Worm (Caenorhabditis elegans): ENCODE measurements around the gene F13H8.5.
A peak's percentile ranks its signal among the peaks of the same experiment; 100 is the strongest.

The F13H8.5 gene

ce11 chrII:6248503-6248902 lies 7.4 kb downstream of the F13H8.5 start (continued):
- TF ChIP-seq F44E2.7 (GFP tag; IDR thresholded peaks at IDR 0.05): no peak
- peak; percentile 67; the same call in 1 of the 2 replicates for TF ChIP-seq arid-1 (GFP tag; conservative IDR thresholded peaks at IDR 0.05)
- no peak for TF ChIP-seq nhr-25 (tag; optimal IDR thresholded peaks at IDR 0.05; ENCODE audit: borderline replicate concordance, insufficient read depth)
- no peak for TF ChIP-seq ceh-44 (GFP tag; IDR thresholded peaks at IDR 0.05)
- no peak for TF ChIP-seq aly-2 (tag; optimal IDR thresholded peaks at IDR 0.05)
- TF ChIP-seq Y48G9A.11 (GFP tag; IDR thresholded peaks at IDR 0.05): no peak
- peak; percentile 70 for TF ChIP-seq lim-7 (GFP tag; IDR thresholded peaks at IDR 0.05)
- TF ChIP-seq nhr-42 (GFP tag; IDR thresholded peaks at IDR 0.05): no peak
- TF ChIP-seq spr-1 (tag; optimal IDR thresholded peaks at IDR 0.05): peak; percentile 45
- no peak for TF ChIP-seq jun-1 (tag; optimal IDR thresholded peaks at IDR 0.05)
- TF ChIP-seq php-3 (GFP tag; IDR thresholded peaks at IDR 0.05): peak; percentile 67; the same call in 1 of the 2 replicates
- TF ChIP-seq saeg-2 (GFP tag; IDR thresholded peaks at IDR 0.05): no peak
- TF ChIP-seq snpc-4 (tag; optimal IDR thresholded peaks at IDR 0.05): no peak
- TF ChIP-seq ama-1 (optimal IDR thresholded peaks at IDR 0.05): no peak
- no peak for TF ChIP-seq nhr-11 (tag; optimal IDR thresholded peaks at IDR 0.05)
- peak; percentile 22; the same call in 1 of the 2 replicates for TF ChIP-seq daf-19 (GFP tag; conservative IDR thresholded peaks at IDR 0.05)
- TF ChIP-seq skn-1 (tag; optimal IDR thresholded peaks at IDR 0.05): no peak
- 0 out of 2 replicates have a peak, but pooled peaks have one; percentile 36 for TF ChIP-seq ctbp-1 (GFP tag; IDR thresholded peaks at IDR 0.05)
- TF ChIP-seq ZK546.5 (tag; optimal IDR thresholded peaks at IDR 0.05): no peak
- no peak for TF ChIP-seq zfp-2 (tag; optimal IDR thresholded peaks at IDR 0.05)
- TF ChIP-seq ceh-82 (tag; optimal IDR thresholded peaks at IDR 0.05): no peak
- TF ChIP-seq lin-13 (GFP tag; optimal IDR thresholded peaks at IDR 0.05): no peak
- peak; percentile 13 for TF ChIP-seq unc-130 (GFP tag; optimal IDR thresholded peaks at IDR 0.05)
- no peak for TF ChIP-seq fkh-10 (GFP tag; optimal IDR thresholded peaks at IDR 0.05)
- peak; percentile 31 for TF ChIP-seq rbr-2 (tag; optimal IDR thresholded peaks at IDR 0.05)
- no peak for TF ChIP-seq nhr-77 (tag; optimal IDR thresholded peaks at IDR 0.05)
- 0 out of 2 replicates have a peak, but pooled peaks have one; percentile 45 for TF ChIP-seq tra-1 (GFP tag; IDR thresholded peaks at IDR 0.05)
- TF ChIP-seq cey-2 (tag; optimal IDR thresholded peaks at IDR 0.05; ENCODE audit: borderline replicate concordance, insufficient read depth): no peak
- TF ChIP-seq ztf-7 (tag; optimal IDR thresholded peaks at IDR 0.05): no peak
- no peak for TF ChIP-seq Y75B8A.6 (GFP tag; IDR thresholded peaks at IDR 0.05)
- TF ChIP-seq vab-7 (GFP tag; IDR thresholded peaks at IDR 0.05): no peak; the same call in 1 of the 2 replicates
- peak; percentile 38; the same call in 1 of the 2 replicates for TF ChIP-seq dmd-6 (GFP tag; IDR thresholded peaks at IDR 0.05)
- TF ChIP-seq zag-1 (tag; optimal IDR thresholded peaks at IDR 0.05): no peak
- TF ChIP-seq nhr-102 (tag; optimal IDR thresholded peaks at IDR 0.05): no peak
- no peak for TF ChIP-seq ztf-11 (tag; optimal IDR thresholded peaks at IDR 0.05)
- peak; percentile 70 for TF ChIP-seq lin-38 (GFP tag; IDR thresholded peaks at IDR 0.05)
- no peak for TF ChIP-seq T26A8.4 (GFP tag; IDR thresholded peaks at IDR 0.05)
- peak; percentile 21; the same call in 1 of the 2 replicates for TF ChIP-seq Y105C5A.15 (GFP tag; IDR thresholded peaks at IDR 0.05)
- no peak for TF ChIP-seq F10B5.3 (tag; optimal IDR thresholded peaks at IDR 0.05)
- peak; percentile 57; the same call in 1 of the 2 replicates for TF ChIP-seq pha-4 (GFP tag; IDR thresholded peaks at IDR 0.05)
- no peak for TF ChIP-seq pha-4 (tag; optimal IDR thresholded peaks at IDR 0.05)
- TF ChIP-seq lsy-2 (tag; optimal IDR thresholded peaks at IDR 0.05): peak in 1 of 2 experiments; percentile 35
- peak; percentile 67 for TF ChIP-seq Y5F2A.4 (GFP tag; optimal IDR thresholded peaks at IDR 0.05)
- peak; percentile 30 for TF ChIP-seq nhr-48 (tag; optimal IDR thresholded peaks at IDR 0.05)
- TF ChIP-seq daf-12 (tag; optimal IDR thresholded peaks at IDR 0.05): no peak
- peak; percentile 10 for TF ChIP-seq nhr-111 (GFP tag; optimal IDR thresholded peaks at IDR 0.05)
- peak; percentile 34 for TF ChIP-seq hlh-11 (tag; optimal IDR thresholded peaks at IDR 0.05)
- TF ChIP-seq aha-1 (tag): peak; percentile 59
- TF ChIP-seq set-16 (GFP tag; IDR thresholded peaks at IDR 0.05): peak; percentile 11; the same call in 1 of the 2 replicates
- no peak for TF ChIP-seq tag-97 (GFP tag; IDR thresholded peaks at IDR 0.05)
- 0 out of 2 replicates have a peak, but pooled peaks have one; percentile 35 for TF ChIP-seq dmd-9 (GFP tag; IDR thresholded peaks at IDR 0.05)
- peak; percentile 48 for TF ChIP-seq hlh-30 (tag; optimal IDR thresholded peaks at IDR 0.05; ENCODE audit: insufficient read depth)

All from whole organism, L4 larva.